Fruit fly (Drosophila melanogaster) whole organism, embryonic: Measurements from ENCODE around the gene red.
A peak's percentile ranks its signal among the peaks of the same experiment; 100 is the strongest.

Source experiments
- ATbp ChIP-seq: fragments of 200-800 bp; sonication (Bioruptor generic); optimal IDR thresholded peaks from 2 replicates; lab custom pipeline; 2017; ENCODE audit warnings: missing biosample characterization, mild to moderate bottlenecking, missing genetic modification characterization, missing genetic modification reagents
- Antp ChIP-seq: fragments of 200-800 bp; sonication (Bioruptor generic); optimal IDR thresholded peaks from 3 replicates; lab custom pipeline; 2016; ENCODE audit warnings: missing biosample characterization, missing genetic modification characterization
- Atf3 ChIP-seq: fragments of 200-800 bp; sonication (Bioruptor generic); optimal IDR thresholded peaks from 3 replicates; lab custom pipeline; 2016; ENCODE audit warnings: missing biosample characterization, missing genetic modification characterization
- B-H2 ChIP-seq: fragments of 200-800 bp; sonication (Bioruptor generic); optimal IDR thresholded peaks from 2 replicates; lab custom pipeline; 2018; ENCODE audit warnings: missing biosample characterization, mild to moderate bottlenecking, missing genetic modification characterization
- CG1024 ChIP-seq: fragments of 200-800 bp; sonication (Bioruptor generic); IDR thresholded peaks from 2 replicates; pipeline ENCODE4 v1.3.6; 2022; ENCODE audit warnings: missing biosample characterization, missing genetic modification characterization
- CG11696 ChIP-seq: fragments of 200-800 bp; sonication (Bioruptor generic); IDR thresholded peaks from 2 replicates; pipeline ENCODE4 v1.3.6; 2022; ENCODE audit warnings: missing biosample characterization, missing genetic modification characterization
- CG12104 ChIP-seq: fragments of 200-800 bp; sonication (Bioruptor generic); optimal IDR thresholded peaks from 3 replicates; lab custom pipeline; 2016; ENCODE audit warnings: missing biosample characterization, missing genetic modification characterization
- CG12942 ChIP-seq: fragments of 200-800 bp; sonication (Bioruptor generic); optimal IDR thresholded peaks from 3 replicates; lab custom pipeline; 2016; ENCODE audit warnings: missing biosample characterization, missing genetic modification characterization
- CG14014 ChIP-seq: fragments of 200-800 bp; sonication (Bioruptor generic); IDR thresholded peaks from 2 replicates; pipeline ENCODE4 v1.3.6; 2022; ENCODE audit warnings: missing biosample characterization, missing genetic modification characterization
- CG16813 ChIP-seq: fragments of 200-800 bp; sonication (Bioruptor generic); IDR thresholded peaks from 3 replicates; pipeline ENCODE4 v1.3.6; 2022; ENCODE audit warnings: missing biosample characterization, missing genetic modification characterization; ENCODE audit not compliant: partially characterized antibody
- CG17912 ChIP-seq: fragments of 200-800 bp; sonication (Bioruptor generic); optimal IDR thresholded peaks from 2 replicates; lab custom pipeline; 2018; ENCODE audit warnings: missing biosample characterization, mild to moderate bottlenecking, missing genetic modification characterization
- CG2120 ChIP-seq: fragments of 200-800 bp; sonication (Bioruptor generic); optimal IDR thresholded peaks from 3 replicates; lab custom pipeline; 2016; ENCODE audit warnings: missing biosample characterization, missing genetic modification characterization
- CG2202 ChIP-seq: fragments of 200-800 bp; sonication (Bioruptor generic); optimal IDR thresholded peaks from 2 replicates; lab custom pipeline; 2018; ENCODE audit warnings: missing biosample characterization, mild to moderate bottlenecking, missing genetic modification characterization
- CG2678 ChIP-seq: fragments of 200-800 bp; sonication (Bioruptor generic); optimal IDR thresholded peaks from 3 replicates; lab custom pipeline; 2019; ENCODE audit warnings: missing biosample characterization, mild to moderate bottlenecking, missing genetic modification characterization, moderate library complexity
- CG30431 ChIP-seq: fragments of 200-800 bp; sonication (Bioruptor generic); optimal IDR thresholded peaks from 2 replicates; lab custom pipeline; 2017; ENCODE audit warnings: missing biosample characterization, missing genetic modification characterization
- CG32767 ChIP-seq: fragments of 200-800 bp; sonication (Bioruptor generic); IDR thresholded peaks from 2 replicates; pipeline ENCODE4 v1.3.6; 2022; ENCODE audit warnings: missing biosample characterization, missing genetic modification characterization
- CG3281 ChIP-seq: fragments of 200-800 bp; sonication (Bioruptor generic); optimal IDR thresholded peaks from 3 replicates; lab custom pipeline; 2017; ENCODE audit warnings: missing biosample characterization, mild to moderate bottlenecking, missing genetic modification characterization
- CG6654 ChIP-seq: fragments of 200-800 bp; sonication (Bioruptor generic); optimal IDR thresholded peaks from 2 replicates; lab custom pipeline; 2017; ENCODE audit warnings: missing biosample characterization, mild to moderate bottlenecking, missing genetic modification characterization
- CG7556 ChIP-seq: fragments of 200-800 bp; sonication (Bioruptor generic); optimal IDR thresholded peaks from 2 replicates; lab custom pipeline; 2017; ENCODE audit warnings: missing biosample characterization, mild to moderate bottlenecking, missing genetic modification characterization
- CG7963 ChIP-seq: fragments of 200-800 bp; sonication (Bioruptor generic); IDR thresholded peaks from 3 replicates; pipeline ENCODE4 v1.3.6; 2022; ENCODE audit warnings: missing biosample characterization, missing genetic modification characterization; ENCODE audit not compliant: partially characterized antibody
- CG8089 ChIP-seq: fragments of 200-800 bp; sonication (Bioruptor generic); optimal IDR thresholded peaks from 3 replicates; lab custom pipeline; 2016; ENCODE audit warnings: missing biosample characterization, missing genetic modification characterization
- CG8924 ChIP-seq: fragments of 200-800 bp; optimal IDR thresholded peaks from 3 replicates; lab custom pipeline; 2019; ENCODE audit warnings: missing biosample characterization, mild to moderate bottlenecking, missing genetic modification characterization, moderate library complexity
- CG9437 ChIP-seq: fragments of 200-800 bp; sonication (Bioruptor generic); optimal IDR thresholded peaks from 2 replicates; lab custom pipeline; 2018; ENCODE audit warnings: missing biosample characterization, mild to moderate bottlenecking, missing genetic modification characterization
- CrebB ChIP-seq: fragments of 200-800 bp; sonication (Bioruptor generic); optimal IDR thresholded peaks from 3 replicates; lab custom pipeline; 2018; ENCODE audit warnings: missing biosample characterization, mild to moderate bottlenecking, missing genetic modification characterization
- Dbx ChIP-seq: fragments of 200-800 bp; sonication (Bioruptor generic); IDR thresholded peaks from 3 replicates; pipeline ENCODE4 v1.3.6; 2022; ENCODE audit warnings: missing biosample characterization, missing genetic modification characterization
- Doc3 ChIP-seq: fragments of 200-800 bp; sonication (Bioruptor generic); IDR thresholded peaks from 3 replicates; pipeline ENCODE4 v1.3.6; 2022; ENCODE audit warnings: missing biosample characterization, missing genetic modification characterization; ENCODE audit not compliant: partially characterized antibody
- Ets65A ChIP-seq: fragments of 200-800 bp; sonication (Bioruptor generic); peaks from one replicate; lab custom pipeline; 2016; ENCODE audit warnings: missing biosample characterization, missing genetic modification characterization
- H15 ChIP-seq: fragments of 200-800 bp; sonication (Bioruptor generic); IDR thresholded peaks from 3 replicates; pipeline ENCODE4 v1.3.6; 2022; ENCODE audit warnings: missing biosample characterization, missing genetic modification characterization
- Hr51 ChIP-seq, 2 experiments: fragments of 200-800 bp; sonication (Bioruptor generic); optimal IDR thresholded peaks; 2 replicates in 1 of 2; 3 replicates in 1 of 2; lab custom pipeline; 2016 to 2018; ENCODE audit warnings: missing biosample characterization in 2 of 2, missing genetic modification characterization in 2 of 2, mild to moderate bottlenecking in 1 of 2, moderate library complexity in 1 of 2
- Lim3 ChIP-seq: fragments of 200-800 bp; sonication (Bioruptor generic); IDR thresholded peaks from 2 replicates; pipeline ENCODE4 v1.3.6; 2022; ENCODE audit warnings: missing biosample characterization, missing genetic modification characterization
- Med ChIP-seq: fragments of 200-800 bp; sonication (Bioruptor generic); peaks from one replicate; lab custom pipeline; 2016; ENCODE audit warnings: missing biosample characterization, missing genetic modification characterization, mild to moderate bottlenecking, inconsistent platforms, moderate library complexity
- Six4 ChIP-seq: fragments of 200-800 bp; sonication (Bioruptor generic); optimal IDR thresholded peaks from 2 replicates; lab custom pipeline; 2016; ENCODE audit warnings: missing biosample characterization, missing genetic modification characterization
- Sox102F ChIP-seq: fragments of 200-800 bp; sonication (Bioruptor generic); optimal IDR thresholded peaks from 2 replicates; lab custom pipeline; 2018; ENCODE audit warnings: missing biosample characterization, mild to moderate bottlenecking, missing genetic modification characterization, moderate library complexity
- al ChIP-seq: fragments of 200-800 bp; sonication (Bioruptor generic); IDR thresholded peaks from 2 replicates; pipeline ENCODE4 v1.3.6; 2022; ENCODE audit warnings: missing biosample characterization, missing genetic modification characterization
- br ChIP-seq: fragments of >200 bp; optimal IDR thresholded peaks from 2 replicates; lab custom pipeline; 2017
- cas ChIP-seq: fragments of 200-800 bp; sonication (Bioruptor generic); IDR thresholded peaks from 2 replicates; pipeline ENCODE4 v1.3.6; 2022; ENCODE audit warnings: missing biosample characterization, missing genetic modification characterization
- cato ChIP-seq: fragments of 200-800 bp; sonication (Bioruptor generic); optimal IDR thresholded peaks from 2 replicates; lab custom pipeline; 2016; ENCODE audit warnings: missing biosample characterization, missing genetic modification characterization, borderline replicate concordance
- cg ChIP-seq: fragments of 200-800 bp; sonication (Bioruptor generic); optimal IDR thresholded peaks from 3 replicates; lab custom pipeline; 2019; ENCODE audit warnings: missing biosample characterization, mild to moderate bottlenecking, missing genetic modification characterization, moderate library complexity
- danr ChIP-seq: fragments of 200-800 bp; sonication (Bioruptor generic); IDR thresholded peaks from 2 replicates; pipeline ENCODE4 v1.3.6; 2022; ENCODE audit warnings: missing biosample characterization, missing genetic modification characterization
- disco-r ChIP-seq: fragments of 200-800 bp; sonication (Bioruptor generic); optimal IDR thresholded peaks from 2 replicates; lab custom pipeline; 2016; ENCODE audit warnings: missing biosample characterization, missing genetic modification characterization
- exex ChIP-seq: fragments of 200-800 bp; sonication (Bioruptor generic); optimal IDR thresholded peaks from 4 replicates; lab custom pipeline; 2018; ENCODE audit warnings: missing biosample characterization, mild to moderate bottlenecking, missing genetic modification characterization, moderate library complexity
- gsb ChIP-seq: fragments of 200-800 bp; sonication (Bioruptor generic); IDR thresholded peaks from 2 replicates; pipeline ENCODE4 v1.3.6; 2022; ENCODE audit warnings: missing biosample characterization, missing genetic modification characterization
- ham ChIP-seq: fragments of 200-800 bp; sonication (Bioruptor generic); IDR thresholded peaks from 2 replicates; pipeline ENCODE4 v1.3.6; 2022; ENCODE audit warnings: missing biosample characterization, missing genetic modification characterization
- hb ChIP-seq: fragments of 200-800 bp; sonication (Bioruptor generic); IDR thresholded peaks from 3 replicates; pipeline ENCODE4 v1.3.6; 2022; ENCODE audit warnings: missing biosample characterization, missing genetic modification characterization; ENCODE audit not compliant: partially characterized antibody
- her ChIP-seq: fragments of 200-800 bp; sonication (Bioruptor generic); optimal IDR thresholded peaks from 2 replicates; lab custom pipeline; 2016; ENCODE audit warnings: missing biosample characterization, missing genetic modification characterization
- lola ChIP-seq, 3 experiments: fragments of >200 bp in 2 of 3; fragments of 200-800 bp in 1 of 3; sonication (Bioruptor generic) in 1 of 3; optimal IDR thresholded peaks; 2 replicates each; lab custom pipeline; 2017 to 2019; ENCODE audit warnings: missing biosample characterization in 3 of 3, missing genetic modification characterization in 3 of 3, mild to moderate bottlenecking in 1 of 3, moderate library complexity in 1 of 3
- luna ChIP-seq: fragments of 200-800 bp; sonication (Bioruptor generic); optimal IDR thresholded peaks from 2 replicates; lab custom pipeline; 2016; ENCODE audit warnings: missing biosample characterization, missing genetic modification characterization
- prd ChIP-seq, 3 experiments: fragments of >200 bp in 2 of 3; fragments of 200-800 bp in 1 of 3; sonication (Bioruptor generic) in 1 of 3; optimal IDR thresholded peaks in 2 of 3; IDR thresholded peaks in 1 of 3; 2 replicates in 2 of 3; 3 replicates in 1 of 3; pipeline versions ENCODE4 v1.3.6 to Lab custom; 2017 to 2022; ENCODE audit warnings: missing biosample characterization in 1 of 3, missing genetic modification characterization in 1 of 3
- sd ChIP-seq: fragments of 200-800 bp; sonication (Bioruptor generic); optimal IDR thresholded peaks from 3 replicates; lab custom pipeline; 2018; ENCODE audit warnings: missing biosample characterization, mild to moderate bottlenecking, missing genetic modification characterization, moderate library complexity
- stwl ChIP-seq: fragments of 200-800 bp; sonication (Bioruptor generic); optimal IDR thresholded peaks from 3 replicates; lab custom pipeline; 2018; ENCODE audit warnings: missing biosample characterization, mild to moderate bottlenecking, missing genetic modification characterization, moderate library complexity
- usp ChIP-seq: fragments of >200 bp; optimal IDR thresholded peaks from 2 replicates; lab custom pipeline; 2017; ENCODE audit warnings: missing biosample characterization, missing genetic modification characterization

red gene

dm6 chr3R:14308801-14309217, 19.9 kb downstream of the red start, which contains the start of gene Polr2I (continued):
- no peak for TF ChIP-seq CG1024 (GFP tag; lab: Robert Waterston, UW)
- no peak for TF ChIP-seq CG16813
- no peak for TF ChIP-seq cg (GFP tag; lab: Kevin White, UChicago)
- no peak for TF ChIP-seq ATbp
- TF ChIP-seq Six4 (GFP tag; lab: Kevin White, UChicago), result no peak
- TF ChIP-seq H15, result no peak
- no peak for TF ChIP-seq gsb (GFP tag; lab: Robert Waterston, UW)
- TF ChIP-seq CG8924 (tag; lab: Kevin White, UChicago), result peak; percentile 45
- TF ChIP-seq CrebB (tag; lab: Kevin White, UChicago), result no peak
- TF ChIP-seq br (lab: Kevin White, UChicago), result no peak
- peak in 1 of 3 experiments; percentile 40 for TF ChIP-seq lola (GFP tag; optimal IDR thresholded peaks at IDR 0.05; lab: Kevin White, UChicago)
- TF ChIP-seq ham (GFP tag; lab: Robert Waterston, UW), result no peak
- TF ChIP-seq Sox102F (GFP tag; lab: Kevin White, UChicago), result no peak
- no peak for TF ChIP-seq danr (GFP tag; lab: Robert Waterston, UW)
- TF ChIP-seq exex (tag; lab: Kevin White, UChicago), result peak; percentile 20
- no peak for TF ChIP-seq CG14014
- no peak for TF ChIP-seq CG7963 (GFP tag; lab: Robert Waterston, UW)
- TF ChIP-seq Dbx, result 0 out of 3 replicates have a peak, but pooled peaks have one; percentile 13
- TF ChIP-seq CG12104 (GFP tag; lab: Kevin White, UChicago), result peak; percentile 12
- no peak for TF ChIP-seq usp (GFP tag; lab: Kevin White, UChicago)
- no peak for TF ChIP-seq Lim3
- no peak for TF ChIP-seq CG32767
- no peak for TF ChIP-seq prd (optimal IDR thresholded peaks at IDR 0.05; lab: Kevin White, UChicago)
- peak; percentile 46; the same call in 1 of the 3 replicates for TF ChIP-seq prd (GFP tag; IDR thresholded peaks at IDR 0.05; lab: Robert Waterston, UW)
- no peak for TF ChIP-seq Med (GFP tag; lab: Kevin White, UChicago)
- TF ChIP-seq Antp, result no peak
- TF ChIP-seq CG3281 (GFP tag; lab: Kevin White, UChicago), result peak; percentile 22
- TF ChIP-seq cas (GFP tag; lab: Robert Waterston, UW), result no peak
- no peak for TF ChIP-seq hb
- TF ChIP-seq CG9437 (GFP tag; lab: Kevin White, UChicago), result peak; percentile 28
- no peak for TF ChIP-seq CG2202 (tag; lab: Kevin White, UChicago)
- TF ChIP-seq al (GFP tag; lab: Robert Waterston, UW), result no peak
- no peak for TF ChIP-seq Hr51 (GFP tag; optimal IDR thresholded peaks at IDR 0.05; lab: Kevin White, UChicago)
- peak; percentile 4 for TF ChIP-seq CG12942 (GFP tag; lab: Kevin White, UChicago)
- no peak for TF ChIP-seq luna (GFP tag; lab: Kevin White, UChicago)
- no peak for TF ChIP-seq CG8089 (GFP tag; lab: Kevin White, UChicago)
- no peak for TF ChIP-seq disco-r
- no peak for TF ChIP-seq cato (GFP tag; lab: Kevin White, UChicago)
- TF ChIP-seq her (GFP tag; lab: Kevin White, UChicago), result no peak
- TF ChIP-seq B-H2 (GFP tag; lab: Kevin White, UChicago), result no peak
- TF ChIP-seq Atf3 (GFP tag; lab: Kevin White, UChicago), result no peak
- TF ChIP-seq Ets65A (GFP tag; lab: Kevin White, UChicago), result no peak
- no peak for TF ChIP-seq CG30431 (GFP tag; lab: Kevin White, UChicago)
- no peak for TF ChIP-seq CG17912 (GFP tag; lab: Kevin White, UChicago)
- no peak for TF ChIP-seq CG2678 (tag; lab: Kevin White, UChicago)
- TF ChIP-seq sd (tag; lab: Kevin White, UChicago), result no peak
- no peak for TF ChIP-seq CG11696 (GFP tag; lab: Robert Waterston, UW)
- TF ChIP-seq CG2120 (GFP tag; lab: Kevin White, UChicago), result peak; percentile 30
- TF ChIP-seq Doc3 (GFP tag; lab: Robert Waterston, UW), result no peak
- peak; percentile 37 for TF ChIP-seq CG7556 (GFP tag; lab: Kevin White, UChicago)
- no peak for TF ChIP-seq CG6654 (GFP tag; lab: Kevin White, UChicago)
- TF ChIP-seq stwl (tag; lab: Kevin White, UChicago), result peak; percentile 14
